Fruit fly (Drosophila melanogaster) whole organism, adult: ENCODE data around the gene Ran-like.
A peak's percentile ranks its signal among the peaks of the same experiment; 100 is the strongest.

Source experiments
- CG11617 ChIP-seq: fragments of 200-800 bp; sonication (Bioruptor generic); optimal IDR thresholded peaks from 2 replicates; lab custom pipeline; 2017; ENCODE audit warnings: mild to moderate bottlenecking, missing biosample characterization, missing genetic modification reagents, missing genetic modification characterization
- CG12768 ChIP-seq: fragments of 200-800 bp; sonication (Bioruptor generic); optimal IDR thresholded peaks from 2 replicates; lab custom pipeline; 2017; ENCODE audit warnings: missing biosample characterization, missing genetic modification characterization, mild to moderate bottlenecking, moderate library complexity, missing genetic modification reagents
- CG14711 ChIP-seq: fragments of 200-800 bp; sonication (Bioruptor generic); optimal IDR thresholded peaks from 2 replicates; lab custom pipeline; 2018; ENCODE audit warnings: missing biosample characterization, mild to moderate bottlenecking, missing genetic modification characterization, moderate library complexity
- CG1620 ChIP-seq: fragments of 200-800 bp; sonication (Bioruptor generic); optimal IDR thresholded peaks from 2 replicates; lab custom pipeline; 2016; ENCODE audit warnings: missing biosample characterization, missing genetic modification characterization
- CG33017 ChIP-seq: fragments of 200-800 bp; sonication (Bioruptor generic); optimal IDR thresholded peaks from 2 replicates; lab custom pipeline; 2018; ENCODE audit warnings: missing biosample characterization, mild to moderate bottlenecking, missing genetic modification characterization, moderate library complexity
- CG5204 ChIP-seq: fragments of 200-800 bp; sonication (Bioruptor generic); optimal IDR thresholded peaks from 2 replicates; lab custom pipeline; 2016; ENCODE audit warnings: missing biosample characterization, missing genetic modification characterization
- CG7045 ChIP-seq: fragments of 200-800 bp; sonication (Bioruptor generic); optimal IDR thresholded peaks from 2 replicates; lab custom pipeline; 2017; ENCODE audit warnings: missing biosample characterization, mild to moderate bottlenecking, missing genetic modification characterization
- CG7101 ChIP-seq: fragments of 200-800 bp; sonication (Bioruptor generic); optimal IDR thresholded peaks from 2 replicates; lab custom pipeline; 2018; ENCODE audit warnings: missing biosample characterization, mild to moderate bottlenecking, missing genetic modification characterization, moderate library complexity
- Clk ChIP-seq: fragments of 200-800 bp; sonication (Bioruptor generic); optimal IDR thresholded peaks from 2 replicates; lab custom pipeline; 2017; ENCODE audit warnings: missing biosample characterization, missing genetic modification characterization
- Crg-1 ChIP-seq: fragments of 200-800 bp; sonication (Bioruptor generic); optimal IDR thresholded peaks from 2 replicates; lab custom pipeline; 2016; ENCODE audit warnings: missing biosample characterization, missing genetic modification characterization
- Hr96 ChIP-seq: fragments of 200-800 bp; sonication (Bioruptor generic); optimal IDR thresholded peaks from 2 replicates; lab custom pipeline; 2016; ENCODE audit warnings: missing biosample characterization, missing genetic modification characterization
- Mnt ChIP-seq: fragments of 200-800 bp; sonication (Bioruptor generic); optimal IDR thresholded peaks from 2 replicates; lab custom pipeline; 2016; ENCODE audit warnings: missing biosample characterization, mild to moderate bottlenecking, missing genetic modification characterization
- bab1 ChIP-seq: fragments of 200-800 bp; sonication (Bioruptor generic); optimal IDR thresholded peaks from 3 replicates; lab custom pipeline; 2019; ENCODE audit warnings: missing biosample characterization, mild to moderate bottlenecking, missing genetic modification characterization, moderate library complexity
- cic ChIP-seq: fragments of 200-800 bp; sonication (Bioruptor generic); optimal IDR thresholded peaks from 2 replicates; lab custom pipeline; 2017; ENCODE audit warnings: missing biosample characterization, mild to moderate bottlenecking, missing genetic modification characterization, moderate library complexity
- cnc ChIP-seq, 2 experiments: fragments of >200 bp; optimal IDR thresholded peaks; 2 replicates each; lab custom pipeline; 2017
- kay ChIP-seq: fragments of 200-800 bp; sonication (Bioruptor generic); peaks from one replicate; lab custom pipeline; 2016; ENCODE audit warnings: missing biosample characterization, missing genetic modification characterization, borderline replicate concordance
- ovo ChIP-seq: fragments of 200-800 bp; sonication (Bioruptor generic); optimal IDR thresholded peaks from 2 replicates; lab custom pipeline; 2016; ENCODE audit warnings: missing biosample characterization, missing genetic modification characterization
- pad ChIP-seq: fragments of 200-800 bp; sonication (Bioruptor generic); optimal IDR thresholded peaks from 3 replicates; lab custom pipeline; 2017; ENCODE audit warnings: missing biosample characterization, missing genetic modification characterization, mild to moderate bottlenecking, moderate library complexity, missing genetic modification reagents
- tj ChIP-seq: fragments of 200-800 bp; sonication (Bioruptor generic); optimal IDR thresholded peaks from 3 replicates; lab custom pipeline; 2017; ENCODE audit warnings: missing biosample characterization, mild to moderate bottlenecking, missing genetic modification characterization, moderate library complexity
- toe ChIP-seq: fragments of 200-800 bp; sonication (Bioruptor generic); optimal IDR thresholded peaks from 2 replicates; lab custom pipeline; 2016; ENCODE audit warnings: missing biosample characterization, missing genetic modification characterization

Gene Ran-like

DNA sequence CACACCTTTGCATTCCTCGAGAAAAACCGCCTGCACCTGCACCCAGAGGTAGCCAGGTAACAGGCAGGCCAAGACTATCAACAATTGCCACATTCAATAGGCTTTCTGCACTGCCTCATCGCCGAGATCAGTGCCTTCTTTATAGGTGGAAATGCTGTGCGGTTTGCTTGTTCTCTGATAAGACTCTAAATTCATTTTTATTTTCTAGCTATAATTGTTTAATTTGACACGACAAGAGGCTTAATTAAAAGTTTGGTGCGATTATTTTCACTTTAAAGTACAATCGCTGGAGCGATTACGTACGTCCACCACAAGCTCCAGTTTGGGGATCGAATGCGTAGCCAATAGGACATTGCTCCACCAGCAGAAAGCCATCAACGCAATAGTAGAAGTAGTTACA lies 42.2 kb upstream of the Ran-like start, which contains the start of gene CG42729:
Gene CG42729 (minus strand): TSS at position 101 of the 400 bp plus-strand sequence.
- TF ChIP-seq CG7101 (no peak), toe (no peak), CG33017 (tag; lab: Kevin White, UChicago) (no peak), CG1620 (GFP tag; lab: Kevin White, UChicago) (no peak), CG5204 (no peak), ovo (GFP tag; lab: Kevin White, UChicago) (no peak), CG11617 (GFP tag; lab: Kevin White, UChicago) (no peak), CG12768 (no peak), Clk (GFP tag; lab: Kevin White, UChicago) (no peak), Mnt (GFP tag; lab: Kevin White, UChicago) (no peak), tj (GFP tag; lab: Kevin White, UChicago) (no peak), Hr96 (no peak), bab1 (no peak), cic (GFP tag; lab: Kevin White, UChicago) (no peak), cnc (optimal IDR thresholded peaks at IDR 0.05; lab: Kevin White, UChicago) (no peak), Crg-1 (GFP tag; lab: Kevin White, UChicago) (no peak), CG14711 (tag; lab: Kevin White, UChicago) (no peak), kay (no peak), CG7045 (GFP tag; lab: Kevin White, UChicago) (no peak), pad (GFP tag; lab: Kevin White, UChicago) (no peak)

dm6 chr3L:15526712-15527111 lies 41.5 kb upstream of the Ran-like start, which contains the start of gene CG33985:
Gene CG33985, minus strand, starts transcription at chr3L:15526812.
- TF ChIP-seq bab1: no peak
- no peak for TF ChIP-seq toe
- no peak for TF ChIP-seq cnc (optimal IDR thresholded peaks at IDR 0.05; lab: Kevin White, UChicago)
- TF ChIP-seq ovo (GFP tag; lab: Kevin White, UChicago): no peak
- no peak for TF ChIP-seq CG11617 (GFP tag; lab: Kevin White, UChicago)
- TF ChIP-seq CG5204: no peak
- no peak for TF ChIP-seq kay
- TF ChIP-seq cic (GFP tag; lab: Kevin White, UChicago): no peak
- TF ChIP-seq CG7101: no peak
- TF ChIP-seq CG14711 (tag; lab: Kevin White, UChicago): no peak
- TF ChIP-seq Clk (GFP tag; lab: Kevin White, UChicago): no peak

- TF ChIP-seq cnc (optimal IDR thresholded peaks at IDR 0.05; lab: Kevin White, UChicago) (no peak), CG12768 (no peak), cic (GFP tag; lab: Kevin White, UChicago) (no peak), bab1 (no peak), pad (GFP tag; lab: Kevin White, UChicago) (no peak), Mnt (GFP tag; lab: Kevin White, UChicago) (no peak), CG7045 (GFP tag; lab: Kevin White, UChicago) (no peak), CG1620 (GFP tag; lab: Kevin White, UChicago) (no peak), CG5204 (no peak), toe (no peak), CG7101 (no peak), Hr96 (no peak), ovo (GFP tag; lab: Kevin White, UChicago) (no peak)
Measured at dm6 chr3L:15525153-15525552, 40.0 kb upstream of the Ran-like start, which contains the start of gene CG33986. Gene CG33986, minus strand, starts transcription at chr3L:15525253.

DNA sequence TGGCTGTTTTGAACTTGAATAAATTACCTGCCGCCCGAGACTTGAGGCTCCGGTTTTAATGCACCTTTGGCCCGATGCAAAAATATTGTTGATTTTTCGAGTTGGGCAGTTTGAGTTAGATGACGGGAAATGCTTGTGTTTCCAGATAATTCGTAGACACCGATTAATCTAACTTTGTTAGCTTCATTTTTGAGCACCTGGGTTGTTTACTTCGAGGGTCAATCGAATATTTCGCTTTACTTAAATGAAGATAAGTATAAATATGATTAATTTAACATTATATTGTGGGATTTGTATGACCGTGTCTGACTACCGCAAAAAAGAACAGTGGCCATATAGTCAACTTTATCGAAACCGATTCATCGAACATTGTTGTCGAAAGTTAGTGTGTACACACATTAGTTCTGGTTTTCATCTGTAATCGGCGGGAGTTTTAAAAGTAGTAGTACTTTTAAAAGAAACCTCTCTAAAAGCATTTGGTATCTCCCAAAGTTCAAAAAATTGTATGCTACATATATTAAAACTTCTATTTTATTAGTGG lies 38.7 kb upstream of the Ran-like start, which contains the start of gene CG7945:
Gene CG7945 (minus strand): TSS at position 332 of the 541 bp plus-strand sequence.
- TF ChIP-seq CG11617 (GFP tag; lab: Kevin White, UChicago) (no peak), tj (GFP tag; lab: Kevin White, UChicago) (no peak), pad (GFP tag; lab: Kevin White, UChicago) (no peak), ovo (GFP tag; lab: Kevin White, UChicago) (no peak), cic (GFP tag; lab: Kevin White, UChicago) (no peak), Mnt (GFP tag; lab: Kevin White, UChicago) (no peak), CG1620 (GFP tag; lab: Kevin White, UChicago) (no peak), CG5204 (no peak), CG7101 (no peak), bab1 (peak; percentile 70), CG33017 (tag; lab: Kevin White, UChicago) (no peak), Crg-1 (GFP tag; lab: Kevin White, UChicago) (no peak), cnc (optimal IDR thresholded peaks at IDR 0.05; lab: Kevin White, UChicago) (no peak), CG12768 (no peak), toe (no peak), kay (peak; percentile 8), Clk (GFP tag; lab: Kevin White, UChicago) (no peak)

DNA sequence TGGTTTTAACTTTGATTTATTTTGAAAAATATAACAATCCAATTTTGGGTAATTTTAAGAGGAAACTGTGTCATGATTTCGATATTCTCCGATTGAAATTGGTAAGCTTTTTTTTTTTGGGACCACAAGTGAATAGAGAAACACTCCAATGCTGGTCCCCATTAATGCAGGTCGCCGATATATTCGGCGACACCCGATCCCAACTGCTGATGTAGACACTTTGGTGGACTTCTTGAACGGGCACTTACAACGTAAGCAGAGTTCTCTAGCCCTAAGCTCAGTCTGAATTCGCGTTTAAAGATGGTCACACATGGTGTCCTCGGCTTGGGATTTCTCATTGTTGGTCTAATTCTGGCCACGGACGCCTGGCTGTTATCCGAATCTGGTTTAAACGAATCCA lies 35.1 kb upstream of the Ran-like start, which contains the start of gene yellow-k:
Gene yellow-k (plus strand): TSS at position 301 of the 400 bp plus-strand sequence.
- TF ChIP-seq kay (no peak), tj (GFP tag; lab: Kevin White, UChicago) (peak; percentile 82), CG33017 (tag; lab: Kevin White, UChicago) (no peak), cic (GFP tag; lab: Kevin White, UChicago) (no peak), cnc (optimal IDR thresholded peaks at IDR 0.05; lab: Kevin White, UChicago) (no peak), Crg-1 (GFP tag; lab: Kevin White, UChicago) (no peak), pad (GFP tag; lab: Kevin White, UChicago) (no peak), CG11617 (GFP tag; lab: Kevin White, UChicago) (no peak), bab1 (peak; percentile 7), Hr96 (no peak), CG12768 (no peak)

DNA sequence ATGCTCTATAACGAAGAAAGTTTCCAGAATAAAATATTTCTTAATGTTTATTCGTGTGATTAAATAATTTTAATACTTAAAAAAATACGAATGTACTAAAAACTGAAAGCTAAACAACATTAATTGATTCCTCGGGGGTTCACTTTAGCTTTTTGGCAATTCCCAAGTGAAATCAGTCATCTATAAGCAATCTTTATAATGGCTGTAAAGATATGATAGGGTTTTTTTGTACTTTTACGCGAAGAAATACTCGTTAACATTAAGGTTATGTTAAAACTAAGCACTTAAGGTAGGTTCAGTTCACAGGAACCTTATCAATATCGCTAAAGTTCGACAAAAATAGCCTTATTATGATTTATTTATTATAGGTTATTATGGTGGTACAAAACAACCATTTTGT lies 34.7 kb upstream of the Ran-like start:
- TF ChIP-seq cnc (optimal IDR thresholded peaks at IDR 0.05; lab: Kevin White, UChicago) (no peak), tj (GFP tag; lab: Kevin White, UChicago) (no peak), pad (GFP tag; lab: Kevin White, UChicago) (no peak), Hr96 (no peak), CG1620 (GFP tag; lab: Kevin White, UChicago) (no peak), CG5204 (no peak), CG7101 (no peak), kay (no peak), cic (GFP tag; lab: Kevin White, UChicago) (no peak), bab1 (no peak), CG33017 (tag; lab: Kevin White, UChicago) (no peak), ovo (GFP tag; lab: Kevin White, UChicago) (no peak), Mnt (GFP tag; lab: Kevin White, UChicago) (no peak), Crg-1 (GFP tag; lab: Kevin White, UChicago) (no peak), CG7045 (GFP tag; lab: Kevin White, UChicago) (no peak), CG11617 (GFP tag; lab: Kevin White, UChicago) (no peak), toe (no peak), CG12768 (no peak), Clk (GFP tag; lab: Kevin White, UChicago) (no peak)
